Fruit fly (Drosophila melanogaster): ENCODE data around the gene Corp.

Corp gene

dm6 chrX:8273799-8274484 is 2.7 kb upstream of the Corp start, which contains the start of gene CG15343:
Gene CG15343, minus strand, starts transcription at chrX:8273806.
- no peak for TF ChIP-seq CG11723 (GFP tag; optimal IDR thresholded peaks at IDR 0.05)
- no peak for TF ChIP-seq gcm2 (GFP tag; optimal IDR thresholded peaks at IDR 0.05)
- TF ChIP-seq Chrac-16 (GFP tag; optimal IDR thresholded peaks at IDR 0.05), result peak; percentile 14
- TF ChIP-seq CG2202 (tag; optimal IDR thresholded peaks at IDR 0.05), result no peak
- no peak for TF ChIP-seq Adf1 (GFP tag; IDR thresholded peaks at IDR 0.05)
- TF ChIP-seq Ssrp (tag; optimal IDR thresholded peaks at IDR 0.05), result no peak
- TF ChIP-seq bbx (GFP tag; IDR thresholded peaks at IDR 0.05; ENCODE audit: partially characterized antibody), result no peak; the same call in 1 of the 2 replicates
- no peak for TF ChIP-seq cad (GFP tag; optimal IDR thresholded peaks at IDR 0.05)
- TF ChIP-seq zfh2 (GFP tag; optimal IDR thresholded peaks at IDR 0.05), result peak; percentile 31
- no peak for TF ChIP-seq zen2 (GFP tag; IDR thresholded peaks at IDR 0.05; ENCODE audit: partially characterized antibody)
- TF ChIP-seq MESR4 (GFP tag; optimal IDR thresholded peaks at IDR 0.05), result no peak
- TF ChIP-seq CG17802 (tag; optimal IDR thresholded peaks at IDR 0.05), result no peak
- no peak for TF ChIP-seq grn (GFP tag; optimal IDR thresholded peaks at IDR 0.05)
- no peak for TF ChIP-seq CG15269 (tag; optimal IDR thresholded peaks at IDR 0.05)
- no peak for TF ChIP-seq CG7271 (tag; optimal IDR thresholded peaks at IDR 0.05)
- peak; percentile 2 for TF ChIP-seq CG1603 (tag; optimal IDR thresholded peaks at IDR 0.05)
- no peak for TF ChIP-seq dati (GFP tag; IDR thresholded peaks at IDR 0.05)
- no peak for TF ChIP-seq Ets65A (GFP tag)
- TF ChIP-seq Hr51 (GFP tag; optimal IDR thresholded peaks at IDR 0.05), result peak in 1 of 2 experiments; percentile 18
- TF ChIP-seq CG33213 (GFP tag; optimal IDR thresholded peaks at IDR 0.05), result peak; percentile 12
- TF ChIP-seq CG1792 (GFP tag; optimal IDR thresholded peaks at IDR 0.05), result no peak
- TF ChIP-seq NfI (GFP tag; optimal IDR thresholded peaks at IDR 0.05), result peak; percentile 1
- TF ChIP-seq Drgx (GFP tag; IDR thresholded peaks at IDR 0.05), result peak; percentile 58
- TF ChIP-seq chm (GFP tag; IDR thresholded peaks at IDR 0.05), result no peak
- no peak for TF ChIP-seq Optix (GFP tag; IDR thresholded peaks at IDR 0.05)
- no peak for TF ChIP-seq Dad (GFP tag; optimal IDR thresholded peaks at IDR 0.05)
- TF ChIP-seq HHEX (GFP tag; optimal IDR thresholded peaks at IDR 0.05), result no peak
- TF ChIP-seq Abd-B (GFP tag; optimal IDR thresholded peaks at IDR 0.05), result peak; percentile 9
- no peak for TF ChIP-seq CG43689 (GFP tag; IDR thresholded peaks at IDR 0.05)
- TF ChIP-seq CG14667 (GFP tag; IDR thresholded peaks at IDR 0.05), result no peak
- TF ChIP-seq CG34224 (GFP tag; IDR thresholded peaks at IDR 0.05; ENCODE audit: partially characterized antibody), result no peak
- peak; percentile 31 for TF ChIP-seq bcd (GFP tag; optimal IDR thresholded peaks at IDR 0.05)
- 0 out of 2 replicates have a peak, but pooled peaks have one; percentile 12 for TF ChIP-seq Bgb (GFP tag; IDR thresholded peaks at IDR 0.05; ENCODE audit: partially characterized antibody)
- TF ChIP-seq hth (optimal IDR thresholded peaks at IDR 0.05), result no peak
- no peak for TF ChIP-seq CG16863 (GFP tag; optimal IDR thresholded peaks at IDR 0.05)
- TF ChIP-seq org-1 (GFP tag; optimal IDR thresholded peaks at IDR 0.05), result no peak
- TF ChIP-seq yki (optimal IDR thresholded peaks at IDR 0.05), result no peak
- peak; percentile 31 for TF ChIP-seq CG9727 (GFP tag; optimal IDR thresholded peaks at IDR 0.05)
- peak; percentile 32 for TF ChIP-seq CG18619 (GFP tag; optimal IDR thresholded peaks at IDR 0.05)
- no peak for TF ChIP-seq CG11696 (GFP tag; IDR thresholded peaks at IDR 0.05)
- no peak for TF ChIP-seq gro (GFP tag; optimal IDR thresholded peaks at IDR 0.05)
- TF ChIP-seq eyg (GFP tag; optimal IDR thresholded peaks at IDR 0.05), result no peak
- peak; percentile 46 for TF ChIP-seq lilli (GFP tag; optimal IDR thresholded peaks at IDR 0.05)
- no peak for TF ChIP-seq CG8924 (tag; optimal IDR thresholded peaks at IDR 0.05)
- TF ChIP-seq CG10959 (GFP tag; IDR thresholded peaks at IDR 0.05), result no peak
- no peak for TF ChIP-seq vnd (GFP tag; IDR thresholded peaks at IDR 0.05; ENCODE audit: partially characterized antibody)
- TF ChIP-seq CG10543 (GFP tag; optimal IDR thresholded peaks at IDR 0.05), result no peak
- 0 out of 2 replicates have a peak, but pooled peaks have one; percentile 23 for TF ChIP-seq H2.0 (GFP tag; IDR thresholded peaks at IDR 0.05)
- no peak for TF ChIP-seq NC2β (GFP tag; optimal IDR thresholded peaks at IDR 0.05)
- no peak for TF ChIP-seq CG8290 (GFP tag; optimal IDR thresholded peaks at IDR 0.05)
- peak in 1 of 2 experiments; percentile 66 for TF ChIP-seq CG8290 (tag; optimal IDR thresholded peaks at IDR 0.05)
